Fruit fly (Drosophila melanogaster) whole organism, embryonic: ENCODE data around the gene CG10208.

ENCODE experiments used
- CG13775 ChIP-seq: fragments of 200-800 bp; sonication (Bioruptor generic); optimal IDR thresholded peaks from 3 replicates; lab custom pipeline; 2017; ENCODE audit warnings: missing biosample characterization, mild to moderate bottlenecking, missing genetic modification characterization
- CG14860 ChIP-seq: fragments of 200-800 bp; sonication (Bioruptor generic); IDR thresholded peaks from 3 replicates; pipeline ENCODE4 v1.3.6; 2022; ENCODE audit warnings: missing biosample characterization, missing genetic modification characterization; ENCODE audit not compliant: partially characterized antibody
- CG15269 ChIP-seq: fragments of 200-800 bp; sonication (Bioruptor generic); optimal IDR thresholded peaks from 2 replicates; lab custom pipeline; 2018; ENCODE audit warnings: missing biosample characterization, mild to moderate bottlenecking, missing genetic modification characterization, moderate library complexity
- CG15479 ChIP-seq: fragments of 200-800 bp; sonication (Bioruptor generic); optimal IDR thresholded peaks from 3 replicates; lab custom pipeline; 2019; ENCODE audit warnings: missing biosample characterization, mild to moderate bottlenecking, missing genetic modification characterization, moderate library complexity
- CG15514 ChIP-seq: fragments of 200-800 bp; sonication (Bioruptor generic); optimal IDR thresholded peaks from 3 replicates; lab custom pipeline; 2017; ENCODE audit warnings: missing biosample characterization, missing genetic modification characterization, mild to moderate bottlenecking, moderate library complexity, missing genetic modification reagents
- CG16815 ChIP-seq: fragments of 200-800 bp; sonication (Bioruptor generic); optimal IDR thresholded peaks from 3 replicates; lab custom pipeline; 2017; ENCODE audit warnings: missing biosample characterization, mild to moderate bottlenecking, missing genetic modification characterization
- CG2678 ChIP-seq: fragments of 200-800 bp; sonication (Bioruptor generic); optimal IDR thresholded peaks from 3 replicates; lab custom pipeline; 2019; ENCODE audit warnings: missing biosample characterization, mild to moderate bottlenecking, missing genetic modification characterization, moderate library complexity
- CG30403 ChIP-seq: fragments of 200-800 bp; sonication (Bioruptor generic); optimal IDR thresholded peaks from 3 replicates; lab custom pipeline; 2016; ENCODE audit warnings: missing biosample characterization, missing genetic modification characterization
- CG32532 ChIP-seq: fragments of 200-800 bp; sonication (Bioruptor generic); IDR thresholded peaks from 2 replicates; pipeline ENCODE4 v1.3.6; 2022; ENCODE audit warnings: missing biosample characterization, missing genetic modification characterization
- CG33557 ChIP-seq: fragments of 200-800 bp; sonication (Bioruptor generic); optimal IDR thresholded peaks from 2 replicates; lab custom pipeline; 2019; ENCODE audit warnings: missing biosample characterization, mild to moderate bottlenecking, missing genetic modification characterization, moderate library complexity
- CG34224 ChIP-seq: fragments of 200-800 bp; sonication (Bioruptor generic); IDR thresholded peaks from 3 replicates; pipeline ENCODE4 v1.3.6; 2022; ENCODE audit warnings: missing biosample characterization, missing genetic modification characterization; ENCODE audit not compliant: partially characterized antibody
- CG6791 ChIP-seq: fragments of 200-800 bp; sonication (Bioruptor generic); IDR thresholded peaks from 3 replicates; pipeline ENCODE4 v1.3.6; 2022; ENCODE audit warnings: missing biosample characterization, missing genetic modification characterization; ENCODE audit not compliant: partially characterized antibody
- CG8089 ChIP-seq: fragments of 200-800 bp; sonication (Bioruptor generic); optimal IDR thresholded peaks from 3 replicates; lab custom pipeline; 2016; ENCODE audit warnings: missing biosample characterization, missing genetic modification characterization
- Camta ChIP-seq: fragments of 200-800 bp; sonication (Bioruptor generic); optimal IDR thresholded peaks from 2 replicates; lab custom pipeline; 2016; ENCODE audit warnings: missing biosample characterization, missing genetic modification characterization
- CrebB ChIP-seq: fragments of 200-800 bp; sonication (Bioruptor generic); optimal IDR thresholded peaks from 3 replicates; lab custom pipeline; 2018; ENCODE audit warnings: missing biosample characterization, mild to moderate bottlenecking, missing genetic modification characterization
- Dad ChIP-seq: fragments of 200-800 bp; sonication (Bioruptor generic); optimal IDR thresholded peaks from 3 replicates; lab custom pipeline; 2016; ENCODE audit warnings: missing biosample characterization, missing genetic modification characterization
- Deaf1 ChIP-seq: fragments of 200-800 bp; optimal IDR thresholded peaks from 3 replicates; lab custom pipeline; 2019; ENCODE audit warnings: missing biosample characterization, mild to moderate bottlenecking, missing genetic modification characterization, moderate library complexity
- ERR ChIP-seq: fragments of 200-800 bp; sonication (Bioruptor generic); optimal IDR thresholded peaks from 2 replicates; lab custom pipeline; 2016; ENCODE audit warnings: missing biosample characterization, missing genetic modification characterization
- H2.0 ChIP-seq: fragments of 200-800 bp; sonication (Bioruptor generic); IDR thresholded peaks from 2 replicates; pipeline ENCODE4 v1.3.6; 2022; ENCODE audit warnings: missing biosample characterization, missing genetic modification characterization
- Hmx ChIP-seq: fragments of 200-800 bp; sonication (Bioruptor generic); optimal IDR thresholded peaks from 2 replicates; lab custom pipeline; 2016; ENCODE audit warnings: missing biosample characterization, missing genetic modification characterization
- Hr39 ChIP-seq: fragments of >200 bp; optimal IDR thresholded peaks from 2 replicates; lab custom pipeline; 2017
- Nf-YC ChIP-seq: fragments of 200-800 bp; optimal IDR thresholded peaks from 3 replicates; lab custom pipeline; 2019; ENCODE audit warnings: missing biosample characterization, mild to moderate bottlenecking, missing genetic modification characterization, moderate library complexity
- Oaz ChIP-seq: fragments of 200-800 bp; sonication (Bioruptor generic); IDR thresholded peaks from 2 replicates; pipeline ENCODE4 v1.3.6; 2022; ENCODE audit warnings: missing biosample characterization, missing genetic modification characterization
- Opbp ChIP-seq: fragments of 200-800 bp; sonication (Bioruptor generic); IDR thresholded peaks from 3 replicates; pipeline ENCODE4 v1.3.6; 2022; ENCODE audit warnings: missing biosample characterization, missing genetic modification characterization; ENCODE audit not compliant: partially characterized antibody
- Pdp1 ChIP-seq, 2 experiments: fragments of 200-800 bp; sonication (Bioruptor generic); optimal IDR thresholded peaks; 3 replicates each; lab custom pipeline; 2016; ENCODE audit warnings: missing biosample characterization in 2 of 2, missing genetic modification characterization in 2 of 2, mild to moderate bottlenecking in 1 of 2, moderate library complexity in 1 of 2
- Six4 ChIP-seq: fragments of 200-800 bp; sonication (Bioruptor generic); optimal IDR thresholded peaks from 2 replicates; lab custom pipeline; 2016; ENCODE audit warnings: missing biosample characterization, missing genetic modification characterization
- Ssrp ChIP-seq: fragments of 200-800 bp; sonication (Bioruptor generic); optimal IDR thresholded peaks from 2 replicates; lab custom pipeline; 2018; ENCODE audit warnings: missing biosample characterization, mild to moderate bottlenecking, missing genetic modification characterization, moderate library complexity
- Tbp ChIP-seq: fragments of >200 bp; optimal IDR thresholded peaks from 2 replicates; lab custom pipeline; 2018; ENCODE audit warnings: missing biosample characterization, missing genetic modification characterization
- chif ChIP-seq, 2 experiments: fragments of 200-800 bp; sonication (Bioruptor generic); optimal IDR thresholded peaks; 3 replicates each; lab custom pipeline; 2016; ENCODE audit warnings: missing biosample characterization in 2 of 2, missing genetic modification characterization in 2 of 2
- ci ChIP-seq: fragments of 200-800 bp; sonication (Bioruptor generic); IDR thresholded peaks from 3 replicates; pipeline ENCODE4 v1.3.6; 2022; ENCODE audit warnings: missing biosample characterization, missing genetic modification characterization
- exex ChIP-seq: fragments of 200-800 bp; sonication (Bioruptor generic); optimal IDR thresholded peaks from 4 replicates; lab custom pipeline; 2018; ENCODE audit warnings: missing biosample characterization, mild to moderate bottlenecking, missing genetic modification characterization, moderate library complexity
- grau ChIP-seq: fragments of 200-800 bp; optimal IDR thresholded peaks from 3 replicates; lab custom pipeline; 2019; ENCODE audit warnings: missing biosample characterization, mild to moderate bottlenecking, missing genetic modification characterization, moderate library complexity
- gsb ChIP-seq: fragments of 200-800 bp; sonication (Bioruptor generic); IDR thresholded peaks from 2 replicates; pipeline ENCODE4 v1.3.6; 2022; ENCODE audit warnings: missing biosample characterization, missing genetic modification characterization
- her ChIP-seq: fragments of 200-800 bp; sonication (Bioruptor generic); optimal IDR thresholded peaks from 2 replicates; lab custom pipeline; 2016; ENCODE audit warnings: missing biosample characterization, missing genetic modification characterization
- kni ChIP-seq: fragments of 200-800 bp; sonication (Bioruptor generic); optimal IDR thresholded peaks from 3 replicates; lab custom pipeline; 2017; ENCODE audit warnings: mild to moderate bottlenecking, missing biosample characterization, missing genetic modification reagents, missing genetic modification characterization
- mld ChIP-seq: fragments of 200-800 bp; sonication (Bioruptor generic); IDR thresholded peaks from 3 replicates; pipeline ENCODE4 v1.3.6; 2022; ENCODE audit warnings: missing biosample characterization, missing genetic modification characterization; ENCODE audit not compliant: partially characterized antibody
- nerfin-2 ChIP-seq: fragments of 200-800 bp; sonication (Bioruptor generic); IDR thresholded peaks from 2 replicates; pipeline ENCODE4 v1.3.6; 2022; ENCODE audit warnings: missing biosample characterization, missing genetic modification characterization; ENCODE audit not compliant: partially characterized antibody
- oc ChIP-seq: fragments of 200-800 bp; sonication (Bioruptor generic); optimal IDR thresholded peaks from 2 replicates; lab custom pipeline; 2018; ENCODE audit warnings: missing biosample characterization, mild to moderate bottlenecking, missing genetic modification characterization, moderate library complexity
- onecut ChIP-seq: fragments of 200-800 bp; sonication (Bioruptor generic); IDR thresholded peaks from 2 replicates; pipeline ENCODE4 v1.3.6; 2022; ENCODE audit warnings: missing biosample characterization, missing genetic modification characterization
- pho ChIP-seq: fragments of 200-800 bp; sonication (Bioruptor generic); optimal IDR thresholded peaks from 2 replicates; lab custom pipeline; 2016; ENCODE audit warnings: missing biosample characterization, missing genetic modification characterization
- prd ChIP-seq, 3 experiments: fragments of >200 bp in 2 of 3; fragments of 200-800 bp in 1 of 3; sonication (Bioruptor generic) in 1 of 3; optimal IDR thresholded peaks in 2 of 3; IDR thresholded peaks in 1 of 3; 2 replicates in 2 of 3; 3 replicates in 1 of 3; pipeline versions ENCODE4 v1.3.6 to Lab custom; 2017 to 2022; ENCODE audit warnings: missing biosample characterization in 1 of 3, missing genetic modification characterization in 1 of 3
- rib ChIP-seq: fragments of 200-800 bp; sonication (Bioruptor generic); IDR thresholded peaks from 2 replicates; pipeline ENCODE4 v1.3.6; 2022; ENCODE audit warnings: missing biosample characterization, missing genetic modification characterization
- salm ChIP-seq: fragments of 200-800 bp; sonication (Bioruptor generic); optimal IDR thresholded peaks from 2 replicates; lab custom pipeline; 2018; ENCODE audit warnings: missing biosample characterization, mild to moderate bottlenecking, missing genetic modification characterization
- stwl ChIP-seq: fragments of 200-800 bp; sonication (Bioruptor generic); optimal IDR thresholded peaks from 3 replicates; lab custom pipeline; 2018; ENCODE audit warnings: missing biosample characterization, mild to moderate bottlenecking, missing genetic modification characterization, moderate library complexity
- tup ChIP-seq: fragments of 200-800 bp; sonication (Bioruptor generic); optimal IDR thresholded peaks from 2 replicates; lab custom pipeline; 2016; ENCODE audit warnings: missing biosample characterization, mild to moderate bottlenecking, missing genetic modification characterization, moderate library complexity
- unc-4 ChIP-seq: fragments of 200-800 bp; sonication (Bioruptor generic); IDR thresholded peaks from 2 replicates; pipeline ENCODE4 v1.3.6; 2022; ENCODE audit warnings: missing biosample characterization, missing genetic modification characterization; ENCODE audit not compliant: partially characterized antibody
- usp ChIP-seq: fragments of >200 bp; optimal IDR thresholded peaks from 2 replicates; lab custom pipeline; 2017; ENCODE audit warnings: missing biosample characterization, missing genetic modification characterization

Gene CG10208

DNA sequence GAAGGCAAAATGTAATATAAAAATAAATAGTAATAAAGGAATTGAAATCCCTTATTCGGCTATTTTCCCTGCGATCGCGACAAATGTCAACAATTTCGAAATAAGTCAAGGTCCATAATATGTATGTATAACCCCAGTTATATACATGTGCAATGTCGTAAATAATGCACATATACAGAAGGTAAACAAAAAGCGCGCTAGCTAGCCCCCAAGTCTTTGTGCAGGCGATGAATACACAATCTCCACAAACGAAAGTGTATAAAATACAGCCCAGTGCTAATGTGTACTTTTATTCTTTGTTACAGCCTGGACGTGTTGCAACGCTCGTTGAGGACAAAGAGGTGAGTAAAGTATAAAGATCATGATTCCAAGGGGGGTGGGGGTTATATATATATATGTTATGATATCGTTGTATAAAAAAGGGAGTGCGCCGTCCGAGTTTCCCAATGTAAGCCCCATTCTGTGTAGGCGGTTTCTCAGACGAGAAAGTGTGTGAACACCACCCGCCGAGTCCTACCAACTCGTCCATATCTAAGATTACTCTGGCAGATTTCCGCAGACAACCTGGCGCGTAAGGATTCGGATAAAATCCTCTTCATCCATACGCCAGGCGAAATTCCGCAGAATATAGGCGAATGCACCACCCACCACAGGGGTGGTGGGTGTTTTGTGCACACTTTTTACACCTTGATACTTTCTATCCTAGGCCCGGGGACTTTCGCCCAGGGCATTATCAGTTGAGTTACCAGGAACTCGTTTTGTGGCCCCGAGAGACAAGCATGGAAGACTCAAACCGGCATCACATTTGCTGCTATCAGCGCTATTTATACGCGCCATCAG is 44.1 kb downstream of the CG10208 start (continued):
- TF ChIP-seq CG6791 (GFP tag; lab: Robert Waterston, UW) (peak; percentile 88; the same call in 2 of the 3 replicates), gsb (GFP tag; lab: Robert Waterston, UW) (peak; percentile 36; the same call in 1 of the 2 replicates), mld (GFP tag; lab: Robert Waterston, UW) (peak; percentile 44), chif (GFP tag; optimal IDR thresholded peaks at IDR 0.05; lab: Kevin White, UChicago) (no peak), Hr39 (no peak), unc-4 (GFP tag; lab: Robert Waterston, UW) (0 out of 2 replicates have a peak, but pooled peaks have one; percentile 41), tup (no peak), rib (peak; percentile 93), stwl (tag; lab: Kevin White, UChicago) (no peak), CG32532 (peak; percentile 33; the same call in 1 of the 2 replicates), CG33557 (GFP tag; lab: Kevin White, UChicago) (peak; percentile 5), CrebB (tag; lab: Kevin White, UChicago) (peak; percentile 25), CG16815 (no peak), kni (GFP tag; lab: Kevin White, UChicago) (peak; percentile 65), Hmx (no peak), ci (GFP tag; lab: Robert Waterston, UW) (peak; percentile 63; the same call in 2 of the 3 replicates), Ssrp (tag; lab: Kevin White, UChicago) (peak; percentile 55), Pdp1 (GFP tag; optimal IDR thresholded peaks at IDR 0.05; lab: Kevin White, UChicago) (peak in 1 of 2 experiments; percentile 11), H2.0 (GFP tag; lab: Robert Waterston, UW) (no peak), Nf-YC (tag; lab: Kevin White, UChicago) (peak; percentile 38), salm (tag; lab: Kevin White, UChicago) (no peak), CG2678 (peak; percentile 33), CG14860 (GFP tag; lab: Robert Waterston, UW) (peak; percentile 63; the same call in 2 of the 3 replicates), CG30403 (GFP tag; lab: Kevin White, UChicago) (no peak), CG13775 (GFP tag; lab: Kevin White, UChicago) (no peak), nerfin-2 (GFP tag; lab: Robert Waterston, UW) (peak; percentile 66), grau (tag; lab: Kevin White, UChicago) (peak; percentile 14), Camta (no peak), prd (optimal IDR thresholded peaks at IDR 0.05; lab: Kevin White, UChicago) (no peak), prd (GFP tag; IDR thresholded peaks at IDR 0.05; lab: Robert Waterston, UW) (0 out of 3 replicates have a peak, but pooled peaks have one; percentile 38), Tbp (GFP tag; lab: Kevin White, UChicago) (peak; percentile 99), Deaf1 (tag; lab: Kevin White, UChicago) (peak; percentile 43), usp (GFP tag; lab: Kevin White, UChicago) (no peak), onecut (GFP tag; lab: Robert Waterston, UW) (peak; percentile 19; the same call in 1 of the 2 replicates), ERR (GFP tag; lab: Kevin White, UChicago) (no peak), her (GFP tag; lab: Kevin White, UChicago) (no peak), Oaz (GFP tag; lab: Robert Waterston, UW) (no peak), Opbp (GFP tag; lab: Robert Waterston, UW) (peak; percentile 75), CG34224 (GFP tag; lab: Robert Waterston, UW) (peak; percentile 72), Six4 (no peak), exex (tag; lab: Kevin White, UChicago) (peak; percentile 45), CG8089 (no peak), CG15269 (peak; percentile 27), Dad (GFP tag; lab: Kevin White, UChicago) (no peak), oc (no peak), CG15479 (GFP tag; lab: Kevin White, UChicago) (peak; percentile 69), pho (GFP tag; lab: Kevin White, UChicago) (peak; percentile 17), CG15514 (peak; percentile 25)
